Fruit fly (Drosophila melanogaster) whole organism, embryonic: Measurements from ENCODE around the gene FipoQ.

ENCODE experiments used
- Ada2b ChIP-seq: fragments of 200-800 bp; sonication (Bioruptor generic); IDR thresholded peaks from 2 replicates; pipeline ENCODE4 v1.3.6; 2022; ENCODE audit warnings: missing biosample characterization, missing genetic modification characterization
- Adf1 ChIP-seq: fragments of 200-800 bp; sonication (Bioruptor generic); IDR thresholded peaks from 2 replicates; pipeline ENCODE4 v1.3.6; 2022; ENCODE audit warnings: missing biosample characterization, missing genetic modification characterization
- Asciz ChIP-seq: fragments of 200-800 bp; sonication (Bioruptor generic); optimal IDR thresholded peaks from 2 replicates; lab custom pipeline; 2017; ENCODE audit warnings: missing biosample characterization, mild to moderate bottlenecking, missing genetic modification characterization, missing genetic modification reagents
- BEAF-32 ChIP-seq: fragments of 200-800 bp; sonication (Bioruptor generic); optimal IDR thresholded peaks from 3 replicates; lab custom pipeline; 2017; ENCODE audit warnings: missing biosample characterization, missing genetic modification characterization, mild to moderate bottlenecking, moderate library complexity, missing genetic modification reagents
- CG10462 ChIP-seq: fragments of 200-800 bp; sonication (Bioruptor generic); optimal IDR thresholded peaks from 2 replicates; lab custom pipeline; 2016; ENCODE audit warnings: missing biosample characterization, missing genetic modification characterization
- CG11085 ChIP-seq: fragments of 200-800 bp; sonication (Bioruptor generic); IDR thresholded peaks from 2 replicates; pipeline ENCODE4 v1.3.6; 2022; ENCODE audit warnings: missing biosample characterization, missing genetic modification characterization
- CG11456 ChIP-seq: fragments of 200-800 bp; sonication (Bioruptor generic); IDR thresholded peaks from 3 replicates; pipeline ENCODE4 v1.3.6; 2022; ENCODE audit warnings: missing biosample characterization, missing genetic modification characterization
- CG12104 ChIP-seq: fragments of 200-800 bp; sonication (Bioruptor generic); optimal IDR thresholded peaks from 3 replicates; lab custom pipeline; 2016; ENCODE audit warnings: missing biosample characterization, missing genetic modification characterization
- CG12769 ChIP-seq: fragments of 200-800 bp; sonication (Bioruptor generic); optimal IDR thresholded peaks from 2 replicates; lab custom pipeline; 2019; ENCODE audit warnings: missing biosample characterization, mild to moderate bottlenecking, missing genetic modification characterization, moderate library complexity
- CG1602 ChIP-seq: fragments of 200-800 bp; sonication (Bioruptor generic); optimal IDR thresholded peaks from 3 replicates; lab custom pipeline; 2016; ENCODE audit warnings: missing biosample characterization, missing genetic modification characterization
- CG16815 ChIP-seq: fragments of 200-800 bp; sonication (Bioruptor generic); optimal IDR thresholded peaks from 3 replicates; lab custom pipeline; 2017; ENCODE audit warnings: missing biosample characterization, mild to moderate bottlenecking, missing genetic modification characterization
- CG17361 ChIP-seq: fragments of 200-800 bp; sonication (Bioruptor generic); IDR thresholded peaks from 3 replicates; pipeline ENCODE4 v1.3.6; 2022; ENCODE audit warnings: missing biosample characterization, missing genetic modification characterization
- CG2116 ChIP-seq: fragments of 200-800 bp; sonication (Bioruptor generic); optimal IDR thresholded peaks from 3 replicates; lab custom pipeline; 2018; ENCODE audit warnings: missing biosample characterization, mild to moderate bottlenecking, missing genetic modification characterization
- CG2129 ChIP-seq: fragments of 200-800 bp; sonication (Bioruptor generic); IDR thresholded peaks from 2 replicates; pipeline ENCODE4 v1.3.6; 2022; ENCODE audit warnings: missing biosample characterization, missing genetic modification characterization; ENCODE audit not compliant: partially characterized antibody
- CG30020 ChIP-seq: fragments of 200-800 bp; optimal IDR thresholded peaks from 2 replicates; lab custom pipeline; 2019; ENCODE audit warnings: missing biosample characterization, mild to moderate bottlenecking, missing genetic modification characterization, moderate library complexity
- CG30403 ChIP-seq: fragments of 200-800 bp; sonication (Bioruptor generic); optimal IDR thresholded peaks from 3 replicates; lab custom pipeline; 2016; ENCODE audit warnings: missing biosample characterization, missing genetic modification characterization
- CG31441 ChIP-seq: fragments of 200-800 bp; sonication (Bioruptor generic); IDR thresholded peaks from 2 replicates; pipeline ENCODE4 v1.3.6; 2022; ENCODE audit warnings: missing biosample characterization, missing genetic modification characterization
- CG7271 ChIP-seq: fragments of 200-800 bp; sonication (Bioruptor generic); optimal IDR thresholded peaks from 2 replicates; lab custom pipeline; 2018; ENCODE audit warnings: missing biosample characterization, mild to moderate bottlenecking, missing genetic modification characterization, moderate library complexity
- CG7786 ChIP-seq: fragments of 200-800 bp; sonication (Bioruptor generic); optimal IDR thresholded peaks from 2 replicates; lab custom pipeline; 2016; ENCODE audit warnings: missing biosample characterization, missing genetic modification characterization
- CG7839 ChIP-seq: fragments of 200-800 bp; sonication (Bioruptor generic); optimal IDR thresholded peaks from 3 replicates; lab custom pipeline; 2018; ENCODE audit warnings: missing biosample characterization, mild to moderate bottlenecking, missing genetic modification characterization, moderate library complexity
- CG7963 ChIP-seq: fragments of 200-800 bp; sonication (Bioruptor generic); IDR thresholded peaks from 3 replicates; pipeline ENCODE4 v1.3.6; 2022; ENCODE audit warnings: missing biosample characterization, missing genetic modification characterization; ENCODE audit not compliant: partially characterized antibody
- CG8089 ChIP-seq: fragments of 200-800 bp; sonication (Bioruptor generic); optimal IDR thresholded peaks from 3 replicates; lab custom pipeline; 2016; ENCODE audit warnings: missing biosample characterization, missing genetic modification characterization
- CkIIα-i1 ChIP-seq: fragments of 200-800 bp; sonication (Bioruptor generic); IDR thresholded peaks from 2 replicates; pipeline ENCODE4 v1.3.6; 2022; ENCODE audit warnings: missing biosample characterization, missing genetic modification characterization
- Deaf1 ChIP-seq: fragments of 200-800 bp; optimal IDR thresholded peaks from 3 replicates; lab custom pipeline; 2019; ENCODE audit warnings: missing biosample characterization, mild to moderate bottlenecking, missing genetic modification characterization, moderate library complexity
- Doc2 ChIP-seq: fragments of 200-800 bp; sonication (Bioruptor generic); IDR thresholded peaks from 2 replicates; pipeline ENCODE4 v1.3.6; 2022; ENCODE audit warnings: missing biosample characterization, missing genetic modification characterization
- Dp ChIP-seq: fragments of 200-800 bp; sonication (Bioruptor generic); optimal IDR thresholded peaks from 2 replicates; lab custom pipeline; 2018; ENCODE audit warnings: missing biosample characterization, mild to moderate bottlenecking, missing genetic modification characterization, moderate library complexity
- Drgx ChIP-seq: fragments of 200-800 bp; sonication (Bioruptor generic); IDR thresholded peaks from 2 replicates; pipeline ENCODE4 v1.3.6; 2022; ENCODE audit warnings: missing biosample characterization, missing genetic modification characterization
- Fer1 ChIP-seq: fragments of 200-800 bp; sonication (Bioruptor generic); optimal IDR thresholded peaks from 2 replicates; lab custom pipeline; 2017; ENCODE audit warnings: missing biosample characterization, mild to moderate bottlenecking, missing genetic modification characterization
- HmgD ChIP-seq: fragments of 200-800 bp; sonication (Bioruptor generic); optimal IDR thresholded peaks from 3 replicates; lab custom pipeline; 2016; ENCODE audit warnings: missing biosample characterization, missing genetic modification characterization
- Kr ChIP-seq: fragments of 200-800 bp; sonication (Bioruptor generic); optimal IDR thresholded peaks from 2 replicates; lab custom pipeline; 2017; ENCODE audit warnings: missing biosample characterization, mild to moderate bottlenecking, missing genetic modification characterization
- Opbp ChIP-seq: fragments of 200-800 bp; sonication (Bioruptor generic); IDR thresholded peaks from 3 replicates; pipeline ENCODE4 v1.3.6; 2022; ENCODE audit warnings: missing biosample characterization, missing genetic modification characterization; ENCODE audit not compliant: partially characterized antibody
- Six4 ChIP-seq: fragments of 200-800 bp; sonication (Bioruptor generic); optimal IDR thresholded peaks from 2 replicates; lab custom pipeline; 2016; ENCODE audit warnings: missing biosample characterization, missing genetic modification characterization
- Tbp ChIP-seq: fragments of >200 bp; optimal IDR thresholded peaks from 2 replicates; lab custom pipeline; 2018; ENCODE audit warnings: missing biosample characterization, missing genetic modification characterization
- Xrp1 ChIP-seq: fragments of 200-800 bp; sonication (Bioruptor generic); IDR thresholded peaks from 2 replicates; pipeline ENCODE4 v1.3.6; 2022; ENCODE audit warnings: missing biosample characterization, missing genetic modification characterization
- ab ChIP-seq: fragments of 200-800 bp; sonication (Bioruptor generic); optimal IDR thresholded peaks from 2 replicates; lab custom pipeline; 2016; ENCODE audit warnings: missing biosample characterization, missing genetic modification characterization
- cato ChIP-seq: fragments of 200-800 bp; sonication (Bioruptor generic); optimal IDR thresholded peaks from 2 replicates; lab custom pipeline; 2016; ENCODE audit warnings: missing biosample characterization, missing genetic modification characterization, borderline replicate concordance
- croc ChIP-seq: fragments of 200-800 bp; sonication (Bioruptor generic); conservative IDR thresholded peaks from 3 replicates; pipeline ENCODE4 v1.3.6; 2022; ENCODE audit warnings: missing biosample characterization, missing genetic modification characterization
- dysf ChIP-seq: fragments of 200-800 bp; sonication (Bioruptor generic); IDR thresholded peaks from 3 replicates; pipeline ENCODE4 v1.3.6; 2022; ENCODE audit warnings: missing biosample characterization, missing genetic modification characterization
- fd64A ChIP-seq: fragments of 200-800 bp; sonication (Bioruptor generic); optimal IDR thresholded peaks from 3 replicates; lab custom pipeline; 2018; ENCODE audit warnings: missing biosample characterization, mild to moderate bottlenecking, missing genetic modification characterization
- gcm ChIP-seq: fragments of 200-800 bp; sonication (Bioruptor generic); optimal IDR thresholded peaks from 2 replicates; lab custom pipeline; 2019; ENCODE audit warnings: missing biosample characterization, mild to moderate bottlenecking, missing genetic modification characterization, moderate library complexity
- grn ChIP-seq: fragments of 200-800 bp; sonication (Bioruptor generic); optimal IDR thresholded peaks from 3 replicates; lab custom pipeline; 2017; ENCODE audit warnings: missing biosample characterization, missing genetic modification characterization
- kay ChIP-seq: fragments of 200-800 bp; sonication (Bioruptor generic); optimal IDR thresholded peaks from 2 replicates; lab custom pipeline; 2016; ENCODE audit warnings: missing biosample characterization, missing genetic modification characterization
- mirr ChIP-seq: fragments of 200-800 bp; sonication (Bioruptor generic); optimal IDR thresholded peaks from 3 replicates; lab custom pipeline; 2018; ENCODE audit warnings: missing biosample characterization, mild to moderate bottlenecking, missing genetic modification characterization
- nmo ChIP-seq: fragments of 200-800 bp; sonication (Bioruptor generic); optimal IDR thresholded peaks from 2 replicates; lab custom pipeline; 2018; ENCODE audit warnings: missing biosample characterization, mild to moderate bottlenecking, missing genetic modification characterization, moderate library complexity
- pb ChIP-seq: fragments of 200-800 bp; sonication (Bioruptor generic); optimal IDR thresholded peaks from 3 replicates; lab custom pipeline; 2016; ENCODE audit warnings: missing biosample characterization, missing genetic modification characterization
- pros ChIP-seq: fragments of 200-800 bp; sonication (Bioruptor generic); optimal IDR thresholded peaks from 3 replicates; lab custom pipeline; 2019; ENCODE audit warnings: missing biosample characterization, mild to moderate bottlenecking, missing genetic modification characterization, moderate library complexity
- slp2 ChIP-seq: fragments of 200-800 bp; sonication (Bioruptor generic); optimal IDR thresholded peaks from 2 replicates; lab custom pipeline; 2016; ENCODE audit warnings: missing biosample characterization, missing genetic modification characterization
- tna ChIP-seq: fragments of 200-800 bp; sonication (Bioruptor generic); IDR thresholded peaks from 2 replicates; pipeline ENCODE4 v1.3.6; 2022; ENCODE audit warnings: missing biosample characterization, missing genetic modification characterization; ENCODE audit not compliant: partially characterized antibody
- tx ChIP-seq: fragments of 200-800 bp; sonication (Bioruptor generic); optimal IDR thresholded peaks from 2 replicates; lab custom pipeline; 2016; ENCODE audit warnings: missing biosample characterization, missing genetic modification characterization
- vvl ChIP-seq: fragments of 200-800 bp; sonication (Bioruptor generic); IDR thresholded peaks from 2 replicates; pipeline ENCODE4 v1.3.6; 2022; ENCODE audit warnings: missing biosample characterization, missing genetic modification characterization

FipoQ gene

DNA sequence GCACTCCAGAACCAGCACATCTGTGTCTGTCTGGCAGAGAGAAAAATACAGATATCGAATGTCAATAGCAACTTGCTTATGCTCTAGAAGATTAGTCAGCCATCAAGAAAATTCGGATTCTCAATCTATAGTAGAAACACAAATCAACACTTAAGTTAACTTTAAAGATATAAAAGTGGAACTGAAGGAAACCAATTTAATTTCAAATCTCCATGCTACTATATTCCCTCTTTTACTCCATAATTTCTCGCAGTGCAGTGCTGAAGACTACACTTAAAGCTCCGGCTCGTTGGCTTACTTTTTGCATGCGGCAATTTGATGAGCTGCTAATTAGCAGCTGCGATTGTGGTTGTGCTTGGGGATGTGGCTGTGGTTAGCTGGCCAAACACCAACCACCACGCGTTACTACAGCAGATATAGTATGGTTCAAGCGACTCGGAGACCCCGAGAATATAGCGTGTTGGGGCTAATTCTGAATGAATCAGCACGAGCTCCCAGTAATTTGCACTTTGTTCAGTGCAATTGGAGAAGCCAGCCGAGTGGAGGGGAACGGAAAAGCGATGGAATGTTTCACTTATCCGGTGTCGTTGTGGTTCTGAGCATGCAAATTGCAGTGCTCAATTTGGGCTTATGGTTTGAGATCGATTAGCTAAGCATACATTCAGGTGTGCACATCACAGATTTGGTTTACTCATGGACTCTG lies 34.2 kb upstream of the FipoQ start (continued):
- peak; percentile 4 for TF ChIP-seq CG30403 (GFP tag; lab: Kevin White, UChicago)
- no peak for TF ChIP-seq cato (GFP tag; lab: Kevin White, UChicago)
- 0 out of 2 replicates have a peak, but pooled peaks have one; percentile 38 for TF ChIP-seq vvl (GFP tag; lab: Robert Waterston, UW)
- TF ChIP-seq CG30020 (tag; lab: Kevin White, UChicago): no peak
- TF ChIP-seq mirr (GFP tag; lab: Kevin White, UChicago): no peak
- TF ChIP-seq CG7271 (tag; lab: Kevin White, UChicago): no peak
- no peak for TF ChIP-seq CG10462
- TF ChIP-seq nmo (GFP tag; lab: Kevin White, UChicago): peak; percentile 30
- TF ChIP-seq CG7839: peak; percentile 3
- peak; percentile 25; the same call in 1 of the 2 replicates for TF ChIP-seq Xrp1 (GFP tag; lab: Robert Waterston, UW)
- no peak for TF ChIP-seq tx (GFP tag; lab: Kevin White, UChicago)
- no peak for TF ChIP-seq Doc2 (GFP tag; lab: Robert Waterston, UW)
- TF ChIP-seq croc: no peak
- TF ChIP-seq CkIIα-i1 (GFP tag; lab: Robert Waterston, UW): no peak
- no peak for TF ChIP-seq CG7786 (GFP tag; lab: Kevin White, UChicago)
- TF ChIP-seq Six4 (GFP tag; lab: Kevin White, UChicago): no peak
- no peak for TF ChIP-seq CG12104 (GFP tag; lab: Kevin White, UChicago)
- no peak for TF ChIP-seq Fer1 (GFP tag; lab: Kevin White, UChicago)
- no peak for TF ChIP-seq CG1602
- no peak for TF ChIP-seq kay (GFP tag; lab: Kevin White, UChicago)
- no peak for TF ChIP-seq fd64A (GFP tag; lab: Kevin White, UChicago)
- no peak for TF ChIP-seq ab (GFP tag; lab: Kevin White, UChicago)
- TF ChIP-seq CG31441 (GFP tag; lab: Robert Waterston, UW): peak; percentile 43; the same call in 1 of the 2 replicates
- TF ChIP-seq CG7963 (GFP tag; lab: Robert Waterston, UW): no peak
- TF ChIP-seq Opbp: no peak
- TF ChIP-seq gcm (GFP tag; lab: Kevin White, UChicago): no peak
- no peak for TF ChIP-seq grn (GFP tag; lab: Kevin White, UChicago)
- no peak for TF ChIP-seq Deaf1
- no peak for TF ChIP-seq CG12769 (tag; lab: Kevin White, UChicago)
- TF ChIP-seq Ada2b (GFP tag; lab: Robert Waterston, UW): no peak
- TF ChIP-seq dysf (GFP tag; lab: Robert Waterston, UW): 0 out of 3 replicates have a peak, but pooled peaks have one; percentile 28
- no peak for TF ChIP-seq CG11085
- TF ChIP-seq Asciz (GFP tag; lab: Kevin White, UChicago): no peak
- no peak for TF ChIP-seq pros (GFP tag; lab: Kevin White, UChicago)
- TF ChIP-seq slp2 (GFP tag; lab: Kevin White, UChicago): no peak
- TF ChIP-seq HmgD (GFP tag; lab: Kevin White, UChicago): no peak
- no peak for TF ChIP-seq BEAF-32 (GFP tag; lab: Kevin White, UChicago)
- TF ChIP-seq pb (GFP tag; lab: Kevin White, UChicago): no peak
- no peak for TF ChIP-seq Dp (GFP tag; lab: Kevin White, UChicago)
- no peak for TF ChIP-seq CG2129 (GFP tag; lab: Robert Waterston, UW)
- no peak for TF ChIP-seq CG2116 (GFP tag; lab: Kevin White, UChicago)
- no peak for TF ChIP-seq tna (GFP tag; lab: Robert Waterston, UW)
- no peak for TF ChIP-seq Kr (GFP tag; lab: Kevin White, UChicago)
- TF ChIP-seq CG16815 (GFP tag; lab: Kevin White, UChicago): no peak
- no peak for TF ChIP-seq CG8089 (GFP tag; lab: Kevin White, UChicago)
- no peak for TF ChIP-seq Tbp (GFP tag; lab: Kevin White, UChicago)
- TF ChIP-seq Adf1 (GFP tag; lab: Robert Waterston, UW): no peak
- 0 out of 2 replicates have a peak, but pooled peaks have one; percentile 19 for TF ChIP-seq Drgx (GFP tag; lab: Robert Waterston, UW)
- peak; percentile 56; the same call in 2 of the 3 replicates for TF ChIP-seq CG17361 (GFP tag; lab: Robert Waterston, UW)
- TF ChIP-seq CG11456: no peak
